Fruit fly (Drosophila melanogaster) whole organism, embryonic: Measurements from ENCODE around the gene Taf6.
A peak's percentile ranks its signal among the peaks of the same experiment; 100 is the strongest.

ENCODE experiments used
- Abd-B ChIP-seq: fragments of 200-800 bp; sonication (Bioruptor generic); optimal IDR thresholded peaks from 2 replicates; lab custom pipeline; 2018; ENCODE audit warnings: missing biosample characterization, mild to moderate bottlenecking, missing genetic modification characterization, moderate library complexity
- Atf3 ChIP-seq: fragments of 200-800 bp; sonication (Bioruptor generic); optimal IDR thresholded peaks from 3 replicates; lab custom pipeline; 2016; ENCODE audit warnings: missing biosample characterization, missing genetic modification characterization
- Awh ChIP-seq: fragments of 200-800 bp; sonication (Bioruptor generic); IDR thresholded peaks from 2 replicates; pipeline ENCODE4, ENCODE4 v1.3.6; 2022; ENCODE audit warnings: missing biosample characterization, missing genetic modification characterization
- Bdp1 ChIP-seq: fragments of 200-800 bp; sonication (Bioruptor generic); optimal IDR thresholded peaks from 3 replicates; lab custom pipeline; 2016; ENCODE audit warnings: missing biosample characterization, missing genetic modification characterization
- CG10321 ChIP-seq: fragments of 200-800 bp; sonication (Bioruptor generic); IDR thresholded peaks from 2 replicates; pipeline ENCODE4 v1.3.6; 2022; ENCODE audit warnings: missing biosample characterization, missing genetic modification characterization
- CG11696 ChIP-seq: fragments of 200-800 bp; sonication (Bioruptor generic); IDR thresholded peaks from 2 replicates; pipeline ENCODE4 v1.3.6; 2022; ENCODE audit warnings: missing biosample characterization, missing genetic modification characterization
- CG13123 ChIP-seq: fragments of 200-800 bp; sonication (Bioruptor generic); optimal IDR thresholded peaks from 2 replicates; lab custom pipeline; 2016; ENCODE audit warnings: missing biosample characterization, missing genetic modification characterization
- CG13424 ChIP-seq: fragments of 200-800 bp; sonication (Bioruptor generic); optimal IDR thresholded peaks from 2 replicates; lab custom pipeline; 2019; ENCODE audit warnings: missing biosample characterization, mild to moderate bottlenecking, missing genetic modification characterization, moderate library complexity
- CG17802 ChIP-seq: fragments of 200-800 bp; sonication (Bioruptor generic); optimal IDR thresholded peaks from 2 replicates; lab custom pipeline; 2018; ENCODE audit warnings: missing biosample characterization, mild to moderate bottlenecking, missing genetic modification characterization, moderate library complexity
- CG2116 ChIP-seq: fragments of 200-800 bp; sonication (Bioruptor generic); optimal IDR thresholded peaks from 3 replicates; lab custom pipeline; 2018; ENCODE audit warnings: missing biosample characterization, mild to moderate bottlenecking, missing genetic modification characterization
- CG2120 ChIP-seq: fragments of 200-800 bp; sonication (Bioruptor generic); optimal IDR thresholded peaks from 3 replicates; lab custom pipeline; 2016; ENCODE audit warnings: missing biosample characterization, missing genetic modification characterization
- CG3281 ChIP-seq: fragments of 200-800 bp; sonication (Bioruptor generic); optimal IDR thresholded peaks from 3 replicates; lab custom pipeline; 2017; ENCODE audit warnings: missing biosample characterization, mild to moderate bottlenecking, missing genetic modification characterization
- CG4328 ChIP-seq: fragments of 200-800 bp; sonication (Bioruptor generic); optimal IDR thresholded peaks from 3 replicates; lab custom pipeline; 2017; ENCODE audit warnings: missing biosample characterization, missing genetic modification reagents, missing genetic modification characterization
- CG4617 ChIP-seq: fragments of 200-800 bp; sonication (Bioruptor generic); optimal IDR thresholded peaks from 3 replicates; lab custom pipeline; 2016; ENCODE audit warnings: missing biosample characterization, missing genetic modification characterization, borderline replicate concordance
- CG5953 ChIP-seq: fragments of 200-800 bp; sonication (Bioruptor generic); IDR thresholded peaks from 2 replicates; pipeline ENCODE4 v1.3.6; 2022; ENCODE audit warnings: missing biosample characterization, missing genetic modification characterization
- CG6272 ChIP-seq: fragments of 200-800 bp; sonication (Bioruptor generic); IDR thresholded peaks from 2 replicates; pipeline ENCODE4 v1.3.6; 2022; ENCODE audit warnings: missing biosample characterization, missing genetic modification characterization
- CG6683 ChIP-seq: fragments of 200-800 bp; sonication (Bioruptor generic); optimal IDR thresholded peaks from 2 replicates; lab custom pipeline; 2017; ENCODE audit warnings: missing biosample characterization, mild to moderate bottlenecking, missing genetic modification characterization, missing genetic modification reagents
- CG6791 ChIP-seq: fragments of 200-800 bp; sonication (Bioruptor generic); IDR thresholded peaks from 3 replicates; pipeline ENCODE4 v1.3.6; 2022; ENCODE audit warnings: missing biosample characterization, missing genetic modification characterization; ENCODE audit not compliant: partially characterized antibody
- CG7963 ChIP-seq: fragments of 200-800 bp; sonication (Bioruptor generic); IDR thresholded peaks from 3 replicates; pipeline ENCODE4 v1.3.6; 2022; ENCODE audit warnings: missing biosample characterization, missing genetic modification characterization; ENCODE audit not compliant: partially characterized antibody
- CG8388 ChIP-seq: fragments of 200-800 bp; sonication (Bioruptor generic); optimal IDR thresholded peaks from 2 replicates; lab custom pipeline; 2019; ENCODE audit warnings: missing biosample characterization, mild to moderate bottlenecking, missing genetic modification characterization, moderate library complexity
- CG9797 ChIP-seq: fragments of 200-800 bp; sonication (Bioruptor generic); optimal IDR thresholded peaks from 3 replicates; lab custom pipeline; 2018; ENCODE audit warnings: missing biosample characterization, mild to moderate bottlenecking, missing genetic modification characterization
- CG9932 ChIP-seq: fragments of 200-800 bp; sonication (Bioruptor generic); IDR thresholded peaks from 2 replicates; pipeline ENCODE4 v1.3.6; 2022; ENCODE audit warnings: missing biosample characterization, missing genetic modification characterization
- D19A ChIP-seq: fragments of 200-800 bp; optimal IDR thresholded peaks from 3 replicates; lab custom pipeline; 2019; ENCODE audit warnings: missing biosample characterization, mild to moderate bottlenecking, missing genetic modification characterization, moderate library complexity
- Fer2 ChIP-seq: fragments of 200-800 bp; sonication (Bioruptor generic); optimal IDR thresholded peaks from 2 replicates; lab custom pipeline; 2018; ENCODE audit warnings: missing biosample characterization, mild to moderate bottlenecking, missing genetic modification characterization, moderate library complexity
- H2.0 ChIP-seq: fragments of 200-800 bp; sonication (Bioruptor generic); IDR thresholded peaks from 2 replicates; pipeline ENCODE4 v1.3.6; 2022; ENCODE audit warnings: missing biosample characterization, missing genetic modification characterization
- HLHmδ ChIP-seq: fragments of 200-800 bp; sonication (Bioruptor generic); optimal IDR thresholded peaks from 2 replicates; lab custom pipeline; 2018; ENCODE audit warnings: missing biosample characterization, mild to moderate bottlenecking, missing genetic modification characterization, moderate library complexity
- Hr39 ChIP-seq: fragments of >200 bp; optimal IDR thresholded peaks from 2 replicates; lab custom pipeline; 2017
- Hr51 ChIP-seq, 2 experiments: fragments of 200-800 bp; sonication (Bioruptor generic); optimal IDR thresholded peaks; 2 replicates in 1 of 2; 3 replicates in 1 of 2; lab custom pipeline; 2016 to 2018; ENCODE audit warnings: missing biosample characterization in 2 of 2, missing genetic modification characterization in 2 of 2, mild to moderate bottlenecking in 1 of 2, moderate library complexity in 1 of 2
- Myb ChIP-seq: fragments of 200-800 bp; sonication (Bioruptor generic); optimal IDR thresholded peaks from 2 replicates; lab custom pipeline; 2016; ENCODE audit warnings: missing biosample characterization, missing genetic modification characterization
- Nf-YC ChIP-seq: fragments of 200-800 bp; optimal IDR thresholded peaks from 3 replicates; lab custom pipeline; 2019; ENCODE audit warnings: missing biosample characterization, mild to moderate bottlenecking, missing genetic modification characterization, moderate library complexity
- Sox102F ChIP-seq: fragments of 200-800 bp; sonication (Bioruptor generic); optimal IDR thresholded peaks from 2 replicates; lab custom pipeline; 2018; ENCODE audit warnings: missing biosample characterization, mild to moderate bottlenecking, missing genetic modification characterization, moderate library complexity
- ab ChIP-seq: fragments of 200-800 bp; sonication (Bioruptor generic); optimal IDR thresholded peaks from 2 replicates; lab custom pipeline; 2016; ENCODE audit warnings: missing biosample characterization, missing genetic modification characterization
- ac ChIP-seq: fragments of 200-800 bp; sonication (Bioruptor generic); optimal IDR thresholded peaks from 3 replicates; lab custom pipeline; 2017; ENCODE audit warnings: missing biosample characterization, mild to moderate bottlenecking, missing genetic modification characterization
- aop ChIP-seq: fragments of 200-800 bp; sonication (Bioruptor generic); IDR thresholded peaks from 2 replicates; pipeline ENCODE4 v1.3.6; 2022; ENCODE audit warnings: missing biosample characterization, missing genetic modification characterization
- ash1 ChIP-seq: fragments of 200-800 bp; sonication (Bioruptor generic); optimal IDR thresholded peaks from 2 replicates; lab custom pipeline; 2018; ENCODE audit warnings: missing biosample characterization, mild to moderate bottlenecking, missing genetic modification characterization
- cad ChIP-seq: fragments of >200 bp; optimal IDR thresholded peaks from 2 replicates; lab custom pipeline; 2017; ENCODE audit warnings: missing biosample characterization, missing genetic modification characterization
- cas ChIP-seq: fragments of 200-800 bp; sonication (Bioruptor generic); IDR thresholded peaks from 2 replicates; pipeline ENCODE4 v1.3.6; 2022; ENCODE audit warnings: missing biosample characterization, missing genetic modification characterization
- croc ChIP-seq: fragments of 200-800 bp; sonication (Bioruptor generic); conservative IDR thresholded peaks from 3 replicates; pipeline ENCODE4 v1.3.6; 2022; ENCODE audit warnings: missing biosample characterization, missing genetic modification characterization
- dmrt99B ChIP-seq: fragments of 200-800 bp; sonication (Bioruptor generic); optimal IDR thresholded peaks from 2 replicates; lab custom pipeline; 2018; ENCODE audit warnings: missing biosample characterization, mild to moderate bottlenecking, missing genetic modification characterization, moderate library complexity
- eve ChIP-seq, 2 experiments: fragments of >200 bp; optimal IDR thresholded peaks; 2 replicates each; lab custom pipeline; 2017; ENCODE audit warnings: missing biosample characterization in 2 of 2, missing genetic modification characterization in 2 of 2
- gfzf ChIP-seq: fragments of 200-800 bp; sonication (Bioruptor generic); optimal IDR thresholded peaks from 2 replicates; lab custom pipeline; 2016; ENCODE audit warnings: missing biosample characterization, mild to moderate bottlenecking, missing genetic modification characterization, moderate library complexity
- jing ChIP-seq: fragments of 200-800 bp; sonication (Bioruptor generic); optimal IDR thresholded peaks from 2 replicates; lab custom pipeline; 2018; ENCODE audit warnings: missing biosample characterization, mild to moderate bottlenecking, missing genetic modification characterization
- kah ChIP-seq: fragments of 200-800 bp; sonication (Bioruptor generic); optimal IDR thresholded peaks from 2 replicates; lab custom pipeline; 2018; ENCODE audit warnings: missing biosample characterization, mild to moderate bottlenecking, missing genetic modification characterization
- lmd ChIP-seq: fragments of 200-800 bp; sonication (Bioruptor generic); IDR thresholded peaks from 2 replicates; pipeline ENCODE4 v1.3.6; 2022; ENCODE audit warnings: missing biosample characterization, missing genetic modification characterization
- nerfin-1 ChIP-seq: fragments of 200-800 bp; sonication (Bioruptor generic); optimal IDR thresholded peaks from 3 replicates; lab custom pipeline; 2019; ENCODE audit warnings: missing biosample characterization, mild to moderate bottlenecking, missing genetic modification characterization, moderate library complexity
- phol ChIP-seq: fragments of 200-800 bp; sonication (Bioruptor generic); optimal IDR thresholded peaks from 3 replicates; lab custom pipeline; 2018; ENCODE audit warnings: missing biosample characterization, mild to moderate bottlenecking, missing genetic modification characterization, moderate library complexity
- sens-2 ChIP-seq: fragments of 200-800 bp; sonication (Bioruptor generic); IDR thresholded peaks from 2 replicates; pipeline ENCODE4 v1.3.6; 2022; ENCODE audit warnings: missing biosample characterization, missing genetic modification characterization
- trh ChIP-seq: fragments of 200-800 bp; sonication (Bioruptor generic); optimal IDR thresholded peaks from 2 replicates; lab custom pipeline; 2016; ENCODE audit warnings: missing biosample characterization, missing genetic modification characterization
- unc-4 ChIP-seq: fragments of 200-800 bp; sonication (Bioruptor generic); IDR thresholded peaks from 2 replicates; pipeline ENCODE4 v1.3.6; 2022; ENCODE audit warnings: missing biosample characterization, missing genetic modification characterization; ENCODE audit not compliant: partially characterized antibody

Taf6 gene

dm6 chr3L:19632766-19633632 is 34.1 kb downstream of the Taf6 start (continued):
- TF ChIP-seq phol (peak; percentile 27), Sox102F (GFP tag; lab: Kevin White, UChicago) (peak; percentile 56), unc-4 (GFP tag; lab: Robert Waterston, UW) (no peak), nerfin-1 (tag; lab: Kevin White, UChicago) (no peak), CG9797 (peak; percentile 65), CG17802 (tag; lab: Kevin White, UChicago) (no peak), CG6791 (GFP tag; lab: Robert Waterston, UW) (no peak), kah (GFP tag; lab: Kevin White, UChicago) (peak; percentile 83), CG2120 (GFP tag; lab: Kevin White, UChicago) (peak; percentile 89), ash1 (GFP tag; lab: Kevin White, UChicago) (peak; percentile 22), jing (GFP tag; lab: Kevin White, UChicago) (peak; percentile 10), HLHmδ (GFP tag; lab: Kevin White, UChicago) (no peak), cad (GFP tag; lab: Kevin White, UChicago) (no peak), CG2116 (no peak), sens-2 (GFP tag; lab: Robert Waterston, UW) (no peak), cas (GFP tag; lab: Robert Waterston, UW) (peak; percentile 68; the same call in 1 of the 2 replicates), CG11696 (peak; percentile 36; the same call in 1 of the 2 replicates), CG6272 (GFP tag; lab: Robert Waterston, UW) (no peak), eve (GFP tag; optimal IDR thresholded peaks at IDR 0.05; lab: Kevin White, UChicago) (peak in 1 of 2 experiments; percentile 66), CG8388 (no peak), Atf3 (GFP tag; lab: Kevin White, UChicago) (no peak), Hr51 (GFP tag; optimal IDR thresholded peaks at IDR 0.05; lab: Kevin White, UChicago) (peak; percentile 36 to 59), CG5953 (GFP tag; lab: Robert Waterston, UW) (no peak), Fer2 (peak; percentile 12), dmrt99B (no peak), Hr39 (lab: Kevin White, UChicago) (no peak), Myb (peak; percentile 4), CG7963 (GFP tag; lab: Robert Waterston, UW) (0 out of 3 replicates have a peak, but pooled peaks have one; percentile 11), CG13424 (tag; lab: Kevin White, UChicago) (peak; percentile 56), D19A (peak; percentile 37), Bdp1 (GFP tag; lab: Kevin White, UChicago) (no peak), Abd-B (peak; percentile 14), CG9932 (peak; percentile 88), CG6683 (GFP tag; lab: Kevin White, UChicago) (no peak), Awh (0 out of 2 replicates have a peak, but pooled peaks have one; percentile 19), ac (GFP tag; lab: Kevin White, UChicago) (no peak), CG4328 (GFP tag; lab: Kevin White, UChicago) (no peak), aop (GFP tag; lab: Robert Waterston, UW) (no peak), CG3281 (GFP tag; lab: Kevin White, UChicago) (peak; percentile 77), Nf-YC (tag; lab: Kevin White, UChicago) (peak; percentile 58), CG4617 (peak; percentile 9), trh (GFP tag; lab: Kevin White, UChicago) (no peak), CG10321 (GFP tag; lab: Robert Waterston, UW) (no peak), CG13123 (GFP tag; lab: Kevin White, UChicago) (peak; percentile 21), croc (GFP tag; lab: Robert Waterston, UW) (no peak), H2.0 (GFP tag; lab: Robert Waterston, UW) (peak; percentile 22; the same call in 1 of the 2 replicates), lmd (GFP tag; lab: Robert Waterston, UW) (peak; percentile 74), ab (no peak), gfzf (peak; percentile 55)
